Fruit fly (Drosophila melanogaster) whole organism, embryonic: ENCODE data around the gene CG43255.

Experiments
- Asciz ChIP-seq: fragments of 200-800 bp; sonication (Bioruptor generic); optimal IDR thresholded peaks from 2 replicates; lab custom pipeline; 2017; ENCODE audit warnings: missing biosample characterization, mild to moderate bottlenecking, missing genetic modification characterization, missing genetic modification reagents
- CG10654 ChIP-seq: fragments of 200-800 bp; sonication (Bioruptor generic); optimal IDR thresholded peaks from 2 replicates; lab custom pipeline; 2016; ENCODE audit warnings: missing biosample characterization, missing genetic modification characterization
- CG11093 ChIP-seq: fragments of 200-800 bp; sonication (Bioruptor generic); IDR thresholded peaks from 3 replicates; pipeline ENCODE4 v1.3.6; 2022; ENCODE audit warnings: missing biosample characterization, missing genetic modification characterization
- CG11398 ChIP-seq: fragments of 200-800 bp; sonication (Bioruptor generic); optimal IDR thresholded peaks from 2 replicates; lab custom pipeline; 2016; ENCODE audit warnings: missing biosample characterization, missing genetic modification characterization
- CG1233 ChIP-seq: fragments of 200-800 bp; sonication (Bioruptor generic); optimal IDR thresholded peaks from 4 replicates; lab custom pipeline; 2018; ENCODE audit warnings: missing biosample characterization, mild to moderate bottlenecking, missing genetic modification characterization
- CG12942 ChIP-seq: fragments of 200-800 bp; sonication (Bioruptor generic); optimal IDR thresholded peaks from 3 replicates; lab custom pipeline; 2016; ENCODE audit warnings: missing biosample characterization, missing genetic modification characterization
- CG14965 ChIP-seq: fragments of 200-800 bp; sonication (Bioruptor generic); optimal IDR thresholded peaks from 2 replicates; lab custom pipeline; 2016; ENCODE audit warnings: missing biosample characterization, missing genetic modification characterization, borderline replicate concordance
- CG15696 ChIP-seq: fragments of 200-800 bp; sonication (Bioruptor generic); optimal IDR thresholded peaks from 2 replicates; lab custom pipeline; 2019; ENCODE audit warnings: missing biosample characterization, mild to moderate bottlenecking, missing genetic modification characterization, moderate library complexity
- CG17186 ChIP-seq: fragments of 200-800 bp; sonication (Bioruptor generic); optimal IDR thresholded peaks from 3 replicates; lab custom pipeline; 2017; ENCODE audit warnings: missing biosample characterization, missing genetic modification reagents, missing genetic modification characterization
- CG17385 ChIP-seq: fragments of 200-800 bp; sonication (Bioruptor generic); optimal IDR thresholded peaks from 3 replicates; lab custom pipeline; 2018; ENCODE audit warnings: missing biosample characterization, mild to moderate bottlenecking, missing genetic modification characterization
- CG17802 ChIP-seq: fragments of 200-800 bp; sonication (Bioruptor generic); optimal IDR thresholded peaks from 2 replicates; lab custom pipeline; 2018; ENCODE audit warnings: missing biosample characterization, mild to moderate bottlenecking, missing genetic modification characterization, moderate library complexity
- CG2116 ChIP-seq: fragments of 200-800 bp; sonication (Bioruptor generic); optimal IDR thresholded peaks from 3 replicates; lab custom pipeline; 2018; ENCODE audit warnings: missing biosample characterization, mild to moderate bottlenecking, missing genetic modification characterization
- CG2202 ChIP-seq: fragments of 200-800 bp; sonication (Bioruptor generic); optimal IDR thresholded peaks from 2 replicates; lab custom pipeline; 2018; ENCODE audit warnings: missing biosample characterization, mild to moderate bottlenecking, missing genetic modification characterization
- CG4360 ChIP-seq: fragments of 200-800 bp; sonication (Bioruptor generic); IDR thresholded peaks from 2 replicates; pipeline ENCODE4 v1.3.6; 2022; ENCODE audit warnings: missing biosample characterization, missing genetic modification characterization
- CG6175 ChIP-seq: fragments of 200-800 bp; sonication (Bioruptor generic); IDR thresholded peaks from 3 replicates; pipeline ENCODE4 v1.3.6; 2022; ENCODE audit warnings: missing biosample characterization, missing genetic modification characterization
- CG6272 ChIP-seq: fragments of 200-800 bp; sonication (Bioruptor generic); IDR thresholded peaks from 2 replicates; pipeline ENCODE4 v1.3.6; 2022; ENCODE audit warnings: missing biosample characterization, missing genetic modification characterization
- CG6654 ChIP-seq: fragments of 200-800 bp; sonication (Bioruptor generic); optimal IDR thresholded peaks from 2 replicates; lab custom pipeline; 2017; ENCODE audit warnings: missing biosample characterization, mild to moderate bottlenecking, missing genetic modification characterization
- CG6813 ChIP-seq: fragments of 200-800 bp; sonication (Bioruptor generic); optimal IDR thresholded peaks from 2 replicates; lab custom pipeline; 2017; ENCODE audit warnings: missing biosample characterization, missing genetic modification characterization, mild to moderate bottlenecking, moderate library complexity, missing genetic modification reagents
- CG9932 ChIP-seq: fragments of 200-800 bp; sonication (Bioruptor generic); IDR thresholded peaks from 2 replicates; pipeline ENCODE4 v1.3.6; 2022; ENCODE audit warnings: missing biosample characterization, missing genetic modification characterization
- D19B ChIP-seq: fragments of 200-800 bp; sonication (Bioruptor generic); optimal IDR thresholded peaks from 2 replicates; lab custom pipeline; 2017; ENCODE audit warnings: missing biosample characterization, mild to moderate bottlenecking, missing genetic modification characterization
- Dad ChIP-seq: fragments of 200-800 bp; sonication (Bioruptor generic); optimal IDR thresholded peaks from 3 replicates; lab custom pipeline; 2016; ENCODE audit warnings: missing biosample characterization, missing genetic modification characterization
- Eip74EF ChIP-seq, 2 experiments: fragments of 200-800 bp in 1 of 2; fragments of >200 bp in 1 of 2; sonication (Bioruptor generic) in 1 of 2; optimal IDR thresholded peaks; 2 replicates each; lab custom pipeline; 2017 to 2019; ENCODE audit warnings: missing biosample characterization in 2 of 2, missing genetic modification characterization in 2 of 2, mild to moderate bottlenecking in 1 of 2, moderate library complexity in 1 of 2
- Fer3 ChIP-seq: fragments of 200-800 bp; sonication (Bioruptor generic); optimal IDR thresholded peaks from 2 replicates; lab custom pipeline; 2018; ENCODE audit warnings: missing biosample characterization, mild to moderate bottlenecking, missing genetic modification characterization, moderate library complexity
- Hand ChIP-seq: fragments of 200-800 bp; sonication (Bioruptor generic); optimal IDR thresholded peaks from 2 replicates; lab custom pipeline; 2017; ENCODE audit warnings: mild to moderate bottlenecking, missing biosample characterization, missing genetic modification reagents, missing genetic modification characterization
- Hr78 ChIP-seq, 2 experiments: fragments of 200-800 bp in 1 of 2; fragments of >200 bp in 1 of 2; sonication (Bioruptor generic) in 1 of 2; optimal IDR thresholded peaks; 2 replicates each; lab custom pipeline; 2017 to 2019; ENCODE audit warnings: missing biosample characterization in 2 of 2, missing genetic modification characterization in 2 of 2, mild to moderate bottlenecking in 1 of 2, moderate library complexity in 1 of 2
- MTF-1 ChIP-seq: fragments of 200-800 bp; sonication (Bioruptor generic); optimal IDR thresholded peaks from 2 replicates; lab custom pipeline; 2018; ENCODE audit warnings: missing biosample characterization, mild to moderate bottlenecking, missing genetic modification characterization, borderline replicate concordance
- Mad ChIP-seq: fragments of 200-800 bp; sonication (Bioruptor generic); optimal IDR thresholded peaks from 2 replicates; lab custom pipeline; 2016; ENCODE audit warnings: missing biosample characterization, missing genetic modification characterization
- NC2β ChIP-seq: fragments of 200-800 bp; sonication (Bioruptor generic); optimal IDR thresholded peaks from 2 replicates; lab custom pipeline; 2016; ENCODE audit warnings: missing biosample characterization, missing genetic modification characterization
- Oaz ChIP-seq: fragments of 200-800 bp; sonication (Bioruptor generic); IDR thresholded peaks from 2 replicates; pipeline ENCODE4 v1.3.6; 2022; ENCODE audit warnings: missing biosample characterization, missing genetic modification characterization
- Rx ChIP-seq: fragments of 200-800 bp; sonication (Bioruptor generic); IDR thresholded peaks from 2 replicates; pipeline ENCODE4 v1.3.6; 2022; ENCODE audit warnings: missing biosample characterization, missing genetic modification characterization
- bsh ChIP-seq, 2 experiments: fragments of 200-800 bp; sonication (Bioruptor generic); optimal IDR thresholded peaks; 2 replicates each; lab custom pipeline; 2017 to 2018; ENCODE audit warnings: mild to moderate bottlenecking in 2 of 2, missing biosample characterization in 2 of 2, missing genetic modification characterization in 2 of 2, moderate library complexity in 1 of 2
- cad ChIP-seq: fragments of >200 bp; optimal IDR thresholded peaks from 2 replicates; lab custom pipeline; 2017; ENCODE audit warnings: missing biosample characterization, missing genetic modification characterization
- croc ChIP-seq: fragments of 200-800 bp; sonication (Bioruptor generic); conservative IDR thresholded peaks from 3 replicates; pipeline ENCODE4 v1.3.6; 2022; ENCODE audit warnings: missing biosample characterization, missing genetic modification characterization
- esg ChIP-seq: fragments of 200-800 bp; sonication (Bioruptor generic); conservative IDR thresholded peaks from 2 replicates; pipeline ENCODE4 v1.3.6; 2022; ENCODE audit warnings: missing biosample characterization, missing genetic modification characterization
- fd102C ChIP-seq: fragments of 200-800 bp; sonication (Bioruptor generic); optimal IDR thresholded peaks from 2 replicates; lab custom pipeline; 2018; ENCODE audit warnings: missing biosample characterization, mild to moderate bottlenecking, missing genetic modification characterization, moderate library complexity
- ham ChIP-seq: fragments of 200-800 bp; sonication (Bioruptor generic); IDR thresholded peaks from 2 replicates; pipeline ENCODE4 v1.3.6; 2022; ENCODE audit warnings: missing biosample characterization, missing genetic modification characterization
- hkb ChIP-seq, 2 experiments: fragments of 200-800 bp in 1 of 2; fragments of >200 bp in 1 of 2; sonication (Bioruptor generic) in 1 of 2; IDR thresholded peaks in 1 of 2; optimal IDR thresholded peaks in 1 of 2; 2 replicates each; pipeline versions ENCODE4 v1.3.6 to Lab custom; 2017 to 2022; ENCODE audit warnings: missing biosample characterization in 1 of 2, missing genetic modification characterization in 1 of 2
- inv ChIP-seq: fragments of 200-800 bp; sonication (Bioruptor generic); IDR thresholded peaks from 2 replicates; pipeline ENCODE4 v1.3.6; 2022; ENCODE audit warnings: missing biosample characterization, missing genetic modification characterization; ENCODE audit not compliant: partially characterized antibody
- mam ChIP-seq: fragments of 200-800 bp; sonication (Bioruptor generic); optimal IDR thresholded peaks from 3 replicates; lab custom pipeline; 2016; ENCODE audit warnings: missing biosample characterization, missing genetic modification characterization
- mirr ChIP-seq: fragments of 200-800 bp; sonication (Bioruptor generic); optimal IDR thresholded peaks from 3 replicates; lab custom pipeline; 2018; ENCODE audit warnings: missing biosample characterization, mild to moderate bottlenecking, missing genetic modification characterization
- mld ChIP-seq: fragments of 200-800 bp; sonication (Bioruptor generic); IDR thresholded peaks from 3 replicates; pipeline ENCODE4 v1.3.6; 2022; ENCODE audit warnings: missing biosample characterization, missing genetic modification characterization; ENCODE audit not compliant: partially characterized antibody
- ssp ChIP-seq: fragments of 200-800 bp; sonication (Bioruptor generic); IDR thresholded peaks from 2 replicates; pipeline ENCODE4 v1.3.6; 2022; ENCODE audit warnings: missing biosample characterization, missing genetic modification characterization
- tgo ChIP-seq: fragments of 200-800 bp; sonication (Bioruptor generic); IDR thresholded peaks from 3 replicates; pipeline ENCODE4 v1.3.6; 2022; ENCODE audit warnings: missing biosample characterization, missing genetic modification characterization
- tio ChIP-seq: fragments of 200-800 bp; sonication (Bioruptor generic); optimal IDR thresholded peaks from 2 replicates; lab custom pipeline; 2017; ENCODE audit warnings: missing biosample characterization, missing genetic modification characterization, inconsistent platforms
- toy ChIP-seq: fragments of 200-800 bp; sonication (Bioruptor generic); IDR thresholded peaks from 2 replicates; pipeline ENCODE4 v1.3.6; 2022; ENCODE audit warnings: missing biosample characterization, missing genetic modification characterization
- twi ChIP-seq: fragments of 200-800 bp; optimal IDR thresholded peaks from 2 replicates; lab custom pipeline; 2019; ENCODE audit warnings: missing biosample characterization, mild to moderate bottlenecking, missing genetic modification characterization, moderate library complexity
- usp ChIP-seq: fragments of >200 bp; optimal IDR thresholded peaks from 2 replicates; lab custom pipeline; 2017; ENCODE audit warnings: missing biosample characterization, missing genetic modification characterization
- zf30C ChIP-seq: fragments of 200-800 bp; sonication (Bioruptor generic); optimal IDR thresholded peaks from 3 replicates; lab custom pipeline; 2018; ENCODE audit warnings: missing biosample characterization, mild to moderate bottlenecking, missing genetic modification characterization
- zfh1 ChIP-seq: fragments of 200-800 bp; sonication (Bioruptor generic); IDR thresholded peaks from 3 replicates; pipeline ENCODE4 v1.3.6; 2022; ENCODE audit warnings: missing biosample characterization, missing genetic modification characterization

CG43255 gene

dm6 chrX:8892445-8893009 lies 31.2 kb upstream of the CG43255 start (continued):
- peak; percentile 36 for TF ChIP-seq ssp
- no peak for TF ChIP-seq CG6654
- TF ChIP-seq Oaz = no peak
- no peak for TF ChIP-seq inv (GFP tag; lab: Robert Waterston, UW)
- no peak for TF ChIP-seq Eip74EF (GFP tag; optimal IDR thresholded peaks at IDR 0.05; lab: Kevin White, UChicago)
- TF ChIP-seq CG2202 (tag; lab: Kevin White, UChicago) = no peak
- peak; percentile 63 for TF ChIP-seq Fer3 (tag; lab: Kevin White, UChicago)
- peak in 1 of 2 experiments; percentile 32 for TF ChIP-seq bsh (GFP tag; optimal IDR thresholded peaks at IDR 0.05; lab: Kevin White, UChicago)
- no peak for TF ChIP-seq CG17186
- peak; percentile 45; the same call in 1 of the 2 replicates for TF ChIP-seq esg (GFP tag; lab: Robert Waterston, UW)
- no peak for TF ChIP-seq ham (GFP tag; lab: Robert Waterston, UW)
- no peak for TF ChIP-seq CG15696 (tag; lab: Kevin White, UChicago)
- TF ChIP-seq cad (GFP tag; lab: Kevin White, UChicago) = no peak
- TF ChIP-seq toy (GFP tag; lab: Robert Waterston, UW) = 0 out of 2 replicates have a peak, but pooled peaks have one; percentile 8
- no peak for TF ChIP-seq CG11398 (GFP tag; lab: Kevin White, UChicago)
- TF ChIP-seq CG17802 (tag; lab: Kevin White, UChicago) = no peak
- peak; percentile 1 for TF ChIP-seq tio
- peak; percentile 26 for TF ChIP-seq Asciz (GFP tag; lab: Kevin White, UChicago)
- peak; percentile 12 for TF ChIP-seq Dad
- TF ChIP-seq CG2116 (GFP tag; lab: Kevin White, UChicago) = no peak
- TF ChIP-seq twi (tag; lab: Kevin White, UChicago) = no peak
- TF ChIP-seq mam (GFP tag; lab: Kevin White, UChicago) = peak; percentile 50
- no peak for TF ChIP-seq zf30C
- TF ChIP-seq mirr (GFP tag; lab: Kevin White, UChicago) = peak; percentile 81
- TF ChIP-seq CG11093 = 0 out of 3 replicates have a peak, but pooled peaks have one; percentile 41
- no peak for TF ChIP-seq NC2β
- TF ChIP-seq fd102C (GFP tag; lab: Kevin White, UChicago) = no peak
- peak; percentile 49 for TF ChIP-seq CG1233
- peak; percentile 77 for TF ChIP-seq CG9932
- TF ChIP-seq CG4360 = no peak
- peak; percentile 54 for TF ChIP-seq CG17385 (GFP tag; lab: Kevin White, UChicago)
- TF ChIP-seq croc = no peak
- TF ChIP-seq D19B (GFP tag; lab: Kevin White, UChicago) = no peak
- TF ChIP-seq hkb (optimal IDR thresholded peaks at IDR 0.05; lab: Kevin White, UChicago) = no peak
- peak; percentile 47; the same call in 1 of the 2 replicates for TF ChIP-seq hkb (GFP tag; IDR thresholded peaks at IDR 0.05; lab: Robert Waterston, UW)
- peak; percentile 4 for TF ChIP-seq Mad
- TF ChIP-seq Hr78 (GFP tag; optimal IDR thresholded peaks at IDR 0.05; lab: Kevin White, UChicago) = no peak
- 0 out of 2 replicates have a peak, but pooled peaks have one; percentile 16 for TF ChIP-seq CG6272
- TF ChIP-seq usp (GFP tag; lab: Kevin White, UChicago) = no peak
- no peak for TF ChIP-seq mld (GFP tag; lab: Robert Waterston, UW)
- no peak for TF ChIP-seq Rx (GFP tag; lab: Robert Waterston, UW)
- peak; percentile 48 for TF ChIP-seq Hand (GFP tag; lab: Kevin White, UChicago)
- peak; percentile 58; the same call in 2 of the 3 replicates for TF ChIP-seq tgo (GFP tag; lab: Robert Waterston, UW)
- TF ChIP-seq CG6175 (GFP tag; lab: Robert Waterston, UW) = 0 out of 3 replicates have a peak, but pooled peaks have one; percentile 26
- TF ChIP-seq CG10654 (GFP tag; lab: Kevin White, UChicago) = no peak
- TF ChIP-seq CG6813 (GFP tag; lab: Kevin White, UChicago) = peak; percentile 31
- peak; percentile 29 for TF ChIP-seq CG12942 (GFP tag; lab: Kevin White, UChicago)
- TF ChIP-seq MTF-1 = no peak
- TF ChIP-seq zfh1 = peak; percentile 62; the same call in 1 of the 3 replicates
- TF ChIP-seq CG14965 (GFP tag; lab: Kevin White, UChicago) = no peak
